Worm (Caenorhabditis elegans): ENCODE measurements around the gene Y19D2B.2.

DNA sequence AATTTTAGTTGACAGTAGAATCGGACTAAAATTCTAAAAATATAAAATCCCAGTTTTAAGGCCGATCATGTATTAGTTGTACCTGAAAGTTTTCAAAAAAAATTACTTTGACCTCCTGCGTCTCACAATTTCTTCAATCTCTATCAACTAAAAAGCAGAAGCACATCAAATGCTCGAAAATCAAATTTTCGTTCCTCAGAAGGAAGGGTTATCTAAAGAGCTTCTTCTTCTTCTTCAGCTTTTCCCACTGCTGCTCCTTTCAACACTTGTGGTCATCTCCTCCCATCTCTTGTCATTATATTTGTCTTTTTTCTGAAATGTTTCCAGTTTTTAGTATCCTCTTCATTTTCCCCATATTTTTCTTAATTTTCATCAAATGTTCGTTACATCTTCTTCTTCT lies 40.7 kb downstream of the Y19D2B.2 start:
- TF ChIP-seq mxl-3 (GFP tag; optimal IDR thresholded peaks at IDR 0.05) (no peak), ceh-82 (tag; optimal IDR thresholded peaks at IDR 0.05) (no peak), F49E8.2 (tag; optimal IDR thresholded peaks at IDR 0.05; ENCODE audit: borderline replicate concordance) (no peak)

All from whole organism, L4 larva.